Fruit fly (Drosophila melanogaster): ENCODE measurements around the gene brwl.
A peak's percentile ranks its signal among the peaks of the same experiment; 100 is the strongest.

brwl gene

DNA sequence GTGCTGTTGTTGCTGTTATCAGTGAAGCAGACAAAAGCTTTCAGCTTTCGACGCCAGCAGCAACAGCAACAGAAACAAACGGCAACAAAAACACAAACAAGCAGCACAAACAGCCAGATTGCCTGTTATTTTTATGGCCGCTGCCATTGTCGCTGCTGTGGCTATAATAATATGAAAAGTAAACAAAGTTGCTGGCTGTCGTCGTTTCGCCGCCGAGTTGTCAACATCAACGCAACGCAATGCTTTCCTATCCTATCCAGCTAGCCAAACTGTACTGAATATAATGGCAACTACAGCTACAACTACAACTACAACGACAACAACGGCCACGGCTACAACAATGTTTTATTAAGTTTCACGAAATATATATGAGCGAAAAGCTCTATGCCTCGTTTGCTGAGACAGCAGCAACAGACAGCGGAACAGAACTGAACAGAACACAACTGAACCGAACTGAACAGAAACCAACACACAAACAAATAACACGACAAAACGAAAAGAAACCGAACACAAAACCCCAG, 2.0 kb downstream of the brwl start (continued):
- 0 out of 2 replicates have a peak, but pooled peaks have one; percentile 18 for TF ChIP-seq bowl (GFP tag; IDR thresholded peaks at IDR 0.05)
- no peak for TF ChIP-seq disco-r (GFP tag; optimal IDR thresholded peaks at IDR 0.05)
- TF ChIP-seq Awh (GFP tag; IDR thresholded peaks at IDR 0.05), result peak; percentile 36; the same call in 1 of the 2 replicates
- TF ChIP-seq CG34422 (GFP tag; IDR thresholded peaks at IDR 0.05), result peak; percentile 12; the same call in 1 of the 3 replicates
- peak; percentile 17 for TF ChIP-seq CG15601 (tag; optimal IDR thresholded peaks at IDR 0.05)
- TF ChIP-seq Mes4 (GFP tag; optimal IDR thresholded peaks at IDR 0.05), result peak; percentile 17
- peak; percentile 84 for TF ChIP-seq CG11504 (tag; optimal IDR thresholded peaks at IDR 0.05)
- no peak for TF ChIP-seq rib (GFP tag; IDR thresholded peaks at IDR 0.05)
- peak; percentile 37 for TF ChIP-seq dmrt99B (tag; optimal IDR thresholded peaks at IDR 0.05)
- TF ChIP-seq chm (GFP tag; IDR thresholded peaks at IDR 0.05), result peak; percentile 45; the same call in 1 of the 2 replicates
- no peak for TF ChIP-seq CG18764 (GFP tag; optimal IDR thresholded peaks at IDR 0.05)
- TF ChIP-seq oc (tag; optimal IDR thresholded peaks at IDR 0.05), result peak; percentile 47
- TF ChIP-seq sob (GFP tag; IDR thresholded peaks at IDR 0.05), result peak; percentile 53
- no peak for TF ChIP-seq hkb (optimal IDR thresholded peaks at IDR 0.05)
- TF ChIP-seq hkb (GFP tag; IDR thresholded peaks at IDR 0.05), result peak; percentile 60
- TF ChIP-seq Dp (GFP tag; optimal IDR thresholded peaks at IDR 0.05), result no peak
- no peak for TF ChIP-seq CG7357 (GFP tag; IDR thresholded peaks at IDR 0.05)
- TF ChIP-seq fd3F (GFP tag; optimal IDR thresholded peaks at IDR 0.05), result peak; percentile 49
- TF ChIP-seq Fer1 (GFP tag; optimal IDR thresholded peaks at IDR 0.05), result peak; percentile 28
- TF ChIP-seq CG13424 (tag; optimal IDR thresholded peaks at IDR 0.05), result peak; percentile 25
- peak; percentile 94 for TF ChIP-seq CG18011 (GFP tag; optimal IDR thresholded peaks at IDR 0.05)
- peak; percentile 49 for TF ChIP-seq CG6813 (GFP tag; optimal IDR thresholded peaks at IDR 0.05)
- TF ChIP-seq Deaf1 (tag; optimal IDR thresholded peaks at IDR 0.05), result peak; percentile 69
- peak; percentile 22 for TF ChIP-seq MTF-1 (GFP tag; optimal IDR thresholded peaks at IDR 0.05; ENCODE audit: borderline replicate concordance)
- TF ChIP-seq CG3838 (GFP tag; optimal IDR thresholded peaks at IDR 0.05), result peak; percentile 98
- peak; percentile 11 for TF ChIP-seq MESR4 (GFP tag; optimal IDR thresholded peaks at IDR 0.05)
- 0 out of 2 replicates have a peak, but pooled peaks have one; percentile 17 for TF ChIP-seq E2f2 (GFP tag; IDR thresholded peaks at IDR 0.05)
- peak; percentile 73 for TF ChIP-seq ATbp (GFP tag; optimal IDR thresholded peaks at IDR 0.05)
- TF ChIP-seq bsh (GFP tag; optimal IDR thresholded peaks at IDR 0.05), result peak in 1 of 2 experiments; percentile 39
- TF ChIP-seq Drgx (GFP tag; IDR thresholded peaks at IDR 0.05), result no peak
- TF ChIP-seq pita (GFP tag; optimal IDR thresholded peaks at IDR 0.05), result no peak
- no peak for TF ChIP-seq CG3995 (GFP tag; optimal IDR thresholded peaks at IDR 0.05)
- TF ChIP-seq Blimp-1 (GFP tag; optimal IDR thresholded peaks at IDR 0.05), result peak; percentile 11
- TF ChIP-seq Hr51 (GFP tag; optimal IDR thresholded peaks at IDR 0.05), result peak in 1 of 2 experiments; percentile 30
- TF ChIP-seq CG12071 (GFP tag; optimal IDR thresholded peaks at IDR 0.05), result peak; percentile 64
- TF ChIP-seq CG12659 (GFP tag; optimal IDR thresholded peaks at IDR 0.05), result peak; percentile 34
- TF ChIP-seq mirr (GFP tag; optimal IDR thresholded peaks at IDR 0.05), result peak; percentile 72
- TF ChIP-seq Nf-YC (tag; optimal IDR thresholded peaks at IDR 0.05), result peak; percentile 7
- no peak for TF ChIP-seq CG6654 (GFP tag; optimal IDR thresholded peaks at IDR 0.05)
- peak; percentile 37 for TF ChIP-seq CG18599 (GFP tag; optimal IDR thresholded peaks at IDR 0.05)
- TF ChIP-seq CG15514 (GFP tag; optimal IDR thresholded peaks at IDR 0.05), result peak; percentile 6
- TF ChIP-seq Mad (GFP tag; optimal IDR thresholded peaks at IDR 0.05), result peak; percentile 12
- peak; percentile 61 for TF ChIP-seq CG6765 (GFP tag; optimal IDR thresholded peaks at IDR 0.05)
- TF ChIP-seq B-H2 (GFP tag; optimal IDR thresholded peaks at IDR 0.05), result peak; percentile 5
- TF ChIP-seq BtbVII (GFP tag; optimal IDR thresholded peaks at IDR 0.05), result peak; percentile 49
- peak; percentile 53 for TF ChIP-seq salm (tag; optimal IDR thresholded peaks at IDR 0.05)
- TF ChIP-seq CG8944 (GFP tag; optimal IDR thresholded peaks at IDR 0.05), result no peak
- TF ChIP-seq C15 (GFP tag; IDR thresholded peaks at IDR 0.05), result no peak; the same call in 2 of the 3 replicates
- no peak for TF ChIP-seq btn (GFP tag; optimal IDR thresholded peaks at IDR 0.05)
